Worm (Caenorhabditis elegans) whole organism, midembryonic: ENCODE data around the gene clec-50.

Experiments
- T22C8.4 ChIP-seq: fragments of 200-800 bp; sonication (Bioruptor generic); IDR thresholded peaks from 2 replicates; pipeline ENCODE4 v1.3.6; 2022; ENCODE audit warnings: missing genetic modification characterization, missing compliant biosample characterization
- cog-1 ChIP-seq: sonication (generic microtip); optimal IDR thresholded peaks from 2 replicates; lab custom pipeline; 2016; ENCODE audit warnings: missing genetic modification characterization, missing compliant biosample characterization
- flt-1 ChIP-seq: fragments of 200-800 bp; sonication (Bioruptor generic); IDR thresholded peaks from 2 replicates; pipeline ENCODE4 v1.3.6; 2022; ENCODE audit warnings: missing genetic modification characterization, missing compliant biosample characterization
- klf-2 ChIP-seq: fragments of 200-800 bp; sonication (Bioruptor generic); conservative IDR thresholded peaks from 2 replicates; pipeline ENCODE4 v1.3.6; 2022; ENCODE audit warnings: missing genetic modification reagents, missing genetic modification characterization, missing compliant biosample characterization
- med-1 ChIP-seq: sonication (generic microtip); optimal IDR thresholded peaks from 2 replicates; lab custom pipeline; 2017; ENCODE audit warnings: missing genetic modification characterization, mild to moderate bottlenecking, missing compliant biosample characterization, antibody characterized with exemption, missing genetic modification reagents; ENCODE audit not compliant: insufficient read depth
- ref-1 ChIP-seq: fragments of 200-800 bp; sonication (Bioruptor generic); conservative IDR thresholded peaks from 2 replicates; pipeline ENCODE4 v1.3.6; 2022; ENCODE audit warnings: missing genetic modification reagents, missing genetic modification characterization, missing compliant biosample characterization
- tab-1 ChIP-seq: fragments of 200-800 bp; sonication (Bioruptor generic); IDR thresholded peaks from 2 replicates; pipeline ENCODE4 v1.3.6; 2022; ENCODE audit warnings: missing genetic modification characterization, missing compliant biosample characterization
- ztf-23 ChIP-seq: fragments of 200-800 bp; sonication (Bioruptor generic); IDR thresholded peaks from 2 replicates; pipeline ENCODE4 v1.3.6; 2022; ENCODE audit warnings: missing genetic modification reagents, missing genetic modification characterization, missing compliant biosample characterization
- ztf-29 ChIP-seq: fragments of 200-800 bp; sonication (Bioruptor generic); IDR thresholded peaks from 2 replicates; pipeline ENCODE4 v1.3.6; 2022; ENCODE audit warnings: missing genetic modification reagents, missing genetic modification characterization, missing compliant biosample characterization

Gene clec-50

ce11 chrV:19771660-19772059 is 16.5 kb upstream of the clec-50 start, which contains the start of gene M162.15:
TSS of gene M162.15 (minus strand) at chrV:19771760.
- TF ChIP-seq tab-1 (no peak), klf-2 (GFP tag; lab: Robert Waterston, UW) (no peak), cog-1 (tag; lab: Kevin White, UChicago) (no peak), T22C8.4 (no peak), ref-1 (GFP tag; lab: Robert Waterston, UW) (no peak), med-1 (GFP tag; lab: Kevin White, UChicago) (no peak), ztf-29 (GFP tag; lab: Robert Waterston, UW) (no peak), flt-1 (GFP tag; lab: Robert Waterston, UW) (no peak), ztf-23 (GFP tag; lab: Robert Waterston, UW) (no peak)

- TF ChIP-seq klf-2 (GFP tag; lab: Robert Waterston, UW), result no peak
- TF ChIP-seq flt-1 (GFP tag; lab: Robert Waterston, UW), result no peak
- no peak for TF ChIP-seq tab-1
- no peak for TF ChIP-seq med-1 (GFP tag; lab: Kevin White, UChicago)
- TF ChIP-seq ref-1 (GFP tag; lab: Robert Waterston, UW), result no peak
- no peak for TF ChIP-seq T22C8.4
Observed at ce11 chrV:19767719-19768118, 12.6 kb upstream of the clec-50 start.

- TF ChIP-seq ref-1 (GFP tag; lab: Robert Waterston, UW) (no peak), cog-1 (tag; lab: Kevin White, UChicago) (no peak)
Observed at ce11 chrV:19760751-19761150, 5.6 kb upstream of the clec-50 start, which contains the start of gene M162.5. TSS of gene M162.5 (plus strand) at chrV:19761051.

ce11 chrV:19759282-19759681 is 4.1 kb upstream of the clec-50 start:
- TF ChIP-seq tab-1, result no peak
- no peak for TF ChIP-seq klf-2 (GFP tag; lab: Robert Waterston, UW)
- no peak for TF ChIP-seq T22C8.4
- no peak for TF ChIP-seq ztf-29 (GFP tag; lab: Robert Waterston, UW)
- TF ChIP-seq ref-1 (GFP tag; lab: Robert Waterston, UW), result no peak
- no peak for TF ChIP-seq cog-1 (tag; lab: Kevin White, UChicago)
- no peak for TF ChIP-seq ztf-23 (GFP tag; lab: Robert Waterston, UW)
- TF ChIP-seq med-1 (GFP tag; lab: Kevin White, UChicago), result no peak
- no peak for TF ChIP-seq flt-1 (GFP tag; lab: Robert Waterston, UW)

ce11 chrV:19756253-19756652 is 1.1 kb upstream of the clec-50 start, which contains the start of gene W04E12.9:
TSS of gene W04E12.9 (plus strand) at chrV:19756553.
- TF ChIP-seq flt-1 (GFP tag; lab: Robert Waterston, UW), result no peak
- no peak for TF ChIP-seq ztf-23 (GFP tag; lab: Robert Waterston, UW)
- no peak for TF ChIP-seq ref-1 (GFP tag; lab: Robert Waterston, UW)
- no peak for TF ChIP-seq tab-1
- TF ChIP-seq med-1 (GFP tag; lab: Kevin White, UChicago), result no peak
- no peak for TF ChIP-seq cog-1 (tag; lab: Kevin White, UChicago)

ce11 chrV:19754331-19754730 is 837 bp downstream of the clec-50 start:
- no peak for TF ChIP-seq ztf-29 (GFP tag; lab: Robert Waterston, UW)
- no peak for TF ChIP-seq tab-1
- TF ChIP-seq klf-2 (GFP tag; lab: Robert Waterston, UW), result no peak
- TF ChIP-seq ref-1 (GFP tag; lab: Robert Waterston, UW), result no peak
- TF ChIP-seq cog-1 (tag; lab: Kevin White, UChicago), result no peak
- no peak for TF ChIP-seq flt-1 (GFP tag; lab: Robert Waterston, UW)
- TF ChIP-seq med-1 (GFP tag; lab: Kevin White, UChicago), result no peak
- TF ChIP-seq ztf-23 (GFP tag; lab: Robert Waterston, UW), result no peak
- no peak for TF ChIP-seq T22C8.4

- no peak for TF ChIP-seq klf-2 (GFP tag; lab: Robert Waterston, UW)
- no peak for TF ChIP-seq ztf-23 (GFP tag; lab: Robert Waterston, UW)
- TF ChIP-seq med-1 (GFP tag; lab: Kevin White, UChicago), result no peak
- TF ChIP-seq ref-1 (GFP tag; lab: Robert Waterston, UW), result no peak
- TF ChIP-seq tab-1, result no peak
- TF ChIP-seq ztf-29 (GFP tag; lab: Robert Waterston, UW), result no peak
- no peak for TF ChIP-seq cog-1 (tag; lab: Kevin White, UChicago)
- TF ChIP-seq T22C8.4, result no peak
- TF ChIP-seq flt-1 (GFP tag; lab: Robert Waterston, UW), result no peak
Observed at ce11 chrV:19752879-19753278, 2.3 kb downstream of the clec-50 start.

- TF ChIP-seq flt-1 (GFP tag; lab: Robert Waterston, UW), result no peak
- TF ChIP-seq T22C8.4, result no peak
- TF ChIP-seq cog-1 (tag; lab: Kevin White, UChicago), result no peak
- no peak for TF ChIP-seq ref-1 (GFP tag; lab: Robert Waterston, UW)
- TF ChIP-seq ztf-23 (GFP tag; lab: Robert Waterston, UW), result no peak
- TF ChIP-seq tab-1, result no peak
- TF ChIP-seq med-1 (GFP tag; lab: Kevin White, UChicago), result no peak
Observed at ce11 chrV:19751124-19751523, 4.0 kb downstream of the clec-50 start, which contains the start of gene clec-49. TSS of gene clec-49 (minus strand) at chrV:19751226.

ce11 chrV:19747144-19747543 is 8.0 kb downstream of the clec-50 start:
- TF ChIP-seq med-1 (GFP tag; lab: Kevin White, UChicago) (no peak), ztf-29 (GFP tag; lab: Robert Waterston, UW) (no peak), klf-2 (GFP tag; lab: Robert Waterston, UW) (no peak), ztf-23 (GFP tag; lab: Robert Waterston, UW) (no peak), T22C8.4 (no peak), ref-1 (GFP tag; lab: Robert Waterston, UW) (no peak), flt-1 (GFP tag; lab: Robert Waterston, UW) (no peak), tab-1 (no peak), cog-1 (tag; lab: Kevin White, UChicago) (no peak)

- TF ChIP-seq klf-2 (GFP tag; lab: Robert Waterston, UW) (no peak), ztf-23 (GFP tag; lab: Robert Waterston, UW) (no peak)
Observed at ce11 chrV:19745852-19746251, 9.3 kb downstream of the clec-50 start, which contains the start of gene W04E12.5. TSS of gene W04E12.5 (plus strand) at chrV:19746152.
